Worm (Caenorhabditis elegans): Measurements from ENCODE around the gene chtb-3.
A peak's percentile ranks its signal among the peaks of the same experiment; 100 is the strongest.

The chtb-3 gene

DNA sequence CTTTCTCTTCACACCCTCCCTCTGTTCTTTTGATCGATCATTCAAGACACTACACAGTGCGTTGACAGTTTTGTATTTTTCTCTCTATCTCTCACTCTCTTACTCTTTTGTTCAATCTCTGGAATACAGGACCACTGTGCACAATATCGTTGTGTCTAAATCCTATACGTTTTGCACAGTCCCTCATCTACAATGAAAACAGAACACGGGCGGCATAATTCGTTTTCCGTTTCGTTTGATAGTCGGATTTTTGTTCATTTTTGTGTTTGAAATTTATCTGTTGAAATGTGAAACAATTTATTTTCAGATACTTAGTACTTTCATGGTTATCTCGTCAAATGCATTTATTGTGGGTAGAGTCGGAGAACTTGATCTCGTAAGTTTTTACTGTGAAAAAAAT is 22.1 kb upstream of the chtb-3 start, which contains the start of gene C03B1.7:
Gene C03B1.7 (plus strand): TSS at position 301 of the 400 bp plus-strand sequence.
- TF ChIP-seq ZK337.2 (GFP tag; IDR thresholded peaks at IDR 0.05) (no peak), aly-2 (tag; optimal IDR thresholded peaks at IDR 0.05) (no peak), hmg-1.1 (GFP tag; IDR thresholded peaks at IDR 0.05) (no peak), spr-3 (GFP tag; optimal IDR thresholded peaks at IDR 0.05) (no peak), php-3 (GFP tag; IDR thresholded peaks at IDR 0.05) (no peak), rbr-2 (tag; optimal IDR thresholded peaks at IDR 0.05) (no peak), ZK546.5 (tag; optimal IDR thresholded peaks at IDR 0.05) (no peak), ceh-28 (tag; optimal IDR thresholded peaks at IDR 0.05) (no peak), zfp-3 (GFP tag; conservative IDR thresholded peaks at IDR 0.05) (no peak)

DNA sequence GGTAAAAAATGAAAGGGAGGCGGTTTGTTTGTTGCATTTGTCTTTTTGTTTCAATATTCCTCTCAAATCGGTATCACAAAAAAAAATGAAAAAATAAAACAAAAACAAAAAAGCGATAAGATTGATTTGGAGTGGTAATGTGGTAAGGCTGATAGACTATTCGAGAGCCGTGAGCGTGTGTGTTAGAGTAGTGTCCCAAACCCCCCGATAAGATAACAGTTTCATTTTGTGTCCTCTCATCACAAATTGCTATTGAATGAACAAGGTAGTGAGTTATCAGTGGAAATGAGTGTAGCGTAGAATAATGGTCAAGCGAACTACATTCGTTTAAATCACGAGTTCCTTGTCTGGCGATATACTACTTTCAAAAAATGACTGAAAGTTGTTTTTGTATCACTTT is 19.0 kb upstream of the chtb-3 start:
- no peak for TF ChIP-seq egl-27 (tag; optimal IDR thresholded peaks at IDR 0.05)
- TF ChIP-seq jun-1 (tag; optimal IDR thresholded peaks at IDR 0.05), result no peak
- peak; percentile 83 for TF ChIP-seq aha-1 (tag)
- no peak for TF ChIP-seq cey-2 (tag; optimal IDR thresholded peaks at IDR 0.05; ENCODE audit: borderline replicate concordance, insufficient read depth)
- no peak for TF ChIP-seq Y105C5A.15 (GFP tag; IDR thresholded peaks at IDR 0.05)
- TF ChIP-seq ztf-7 (tag; optimal IDR thresholded peaks at IDR 0.05), result peak; percentile 24
- TF ChIP-seq Y48G9A.11 (GFP tag; IDR thresholded peaks at IDR 0.05), result no peak
- TF ChIP-seq F10B5.3 (tag; optimal IDR thresholded peaks at IDR 0.05), result no peak
- no peak for TF ChIP-seq tra-1 (GFP tag; IDR thresholded peaks at IDR 0.05)
- TF ChIP-seq unc-62 (GFP tag; optimal IDR thresholded peaks at IDR 0.05 in 1 of 2), result peak; percentile 13 to 23
- no peak for TF ChIP-seq unc-62 (tag; optimal IDR thresholded peaks at IDR 0.05)
- TF ChIP-seq attf-4 (tag; optimal IDR thresholded peaks at IDR 0.05), result no peak
- TF ChIP-seq nhr-111 (GFP tag; optimal IDR thresholded peaks at IDR 0.05), result no peak
- no peak for TF ChIP-seq duxl-1 (tag; optimal IDR thresholded peaks at IDR 0.05; ENCODE audit: poor library complexity)
- no peak for TF ChIP-seq zip-11 (GFP tag; IDR thresholded peaks at IDR 0.05)
- TF ChIP-seq fkh-10 (GFP tag; optimal IDR thresholded peaks at IDR 0.05), result no peak
- no peak for TF ChIP-seq ctbp-1 (GFP tag; IDR thresholded peaks at IDR 0.05)
- no peak for TF ChIP-seq ceh-20 (GFP tag; IDR thresholded peaks at IDR 0.05)
- no peak for TF ChIP-seq unc-39 (tag; optimal IDR thresholded peaks at IDR 0.05)
- no peak for TF ChIP-seq nhr-42 (GFP tag; IDR thresholded peaks at IDR 0.05)
- no peak for TF ChIP-seq dmd-8 (GFP tag; IDR thresholded peaks at IDR 0.05)
- TF ChIP-seq daf-8 (GFP tag; IDR thresholded peaks at IDR 0.05), result no peak
- no peak for TF ChIP-seq daf-19 (GFP tag; conservative IDR thresholded peaks at IDR 0.05)
- no peak for TF ChIP-seq F49E8.2 (tag; optimal IDR thresholded peaks at IDR 0.05; ENCODE audit: borderline replicate concordance)
- TF ChIP-seq sdz-12 (GFP tag; optimal IDR thresholded peaks at IDR 0.05), result no peak
- TF ChIP-seq nhr-48 (tag; optimal IDR thresholded peaks at IDR 0.05), result peak; percentile 20
- peak; percentile 39 for TF ChIP-seq mes-2 (tag; optimal IDR thresholded peaks at IDR 0.05; ENCODE audit: poor library complexity, severe bottlenecking)
- no peak for TF ChIP-seq lin-39 (tag; optimal IDR thresholded peaks at IDR 0.05)
- no peak for TF ChIP-seq ztf-11 (tag; optimal IDR thresholded peaks at IDR 0.05)
- TF ChIP-seq lin-29 (GFP tag; IDR thresholded peaks at IDR 0.05), result no peak
- no peak for TF ChIP-seq aly-2 (tag; optimal IDR thresholded peaks at IDR 0.05)
- TF ChIP-seq ceh-28 (tag; optimal IDR thresholded peaks at IDR 0.05), result no peak
- TF ChIP-seq hif-1 (tag; optimal IDR thresholded peaks at IDR 0.05), result peak in 1 of 2 experiments; percentile 19
- TF ChIP-seq nhr-76 (tag; optimal IDR thresholded peaks at IDR 0.05), result no peak
- no peak for TF ChIP-seq ceh-82 (tag; optimal IDR thresholded peaks at IDR 0.05)
- peak; percentile 6 for TF ChIP-seq mxl-3 (GFP tag; optimal IDR thresholded peaks at IDR 0.05)
- no peak for TF ChIP-seq ceh-62 (tag; optimal IDR thresholded peaks at IDR 0.05)
- TF ChIP-seq dpl-1 (GFP tag; optimal IDR thresholded peaks at IDR 0.05), result no peak
- TF ChIP-seq Y75B8A.6 (GFP tag; IDR thresholded peaks at IDR 0.05), result no peak
- TF ChIP-seq pqm-1 (tag; optimal IDR thresholded peaks at IDR 0.05), result peak; percentile 98
- no peak for TF ChIP-seq tag-97 (GFP tag; IDR thresholded peaks at IDR 0.05)
- TF ChIP-seq mxl-2 (GFP tag; conservative IDR thresholded peaks at IDR 0.05), result no peak
- peak in 1 of 2 experiments; percentile 29 for TF ChIP-seq daf-16 (GFP tag; optimal IDR thresholded peaks at IDR 0.05)
- peak; percentile 94 for TF ChIP-seq daf-16 (tag; optimal IDR thresholded peaks at IDR 0.05)
